Worm (Caenorhabditis elegans): ENCODE data around the gene clec-21.

DNA sequence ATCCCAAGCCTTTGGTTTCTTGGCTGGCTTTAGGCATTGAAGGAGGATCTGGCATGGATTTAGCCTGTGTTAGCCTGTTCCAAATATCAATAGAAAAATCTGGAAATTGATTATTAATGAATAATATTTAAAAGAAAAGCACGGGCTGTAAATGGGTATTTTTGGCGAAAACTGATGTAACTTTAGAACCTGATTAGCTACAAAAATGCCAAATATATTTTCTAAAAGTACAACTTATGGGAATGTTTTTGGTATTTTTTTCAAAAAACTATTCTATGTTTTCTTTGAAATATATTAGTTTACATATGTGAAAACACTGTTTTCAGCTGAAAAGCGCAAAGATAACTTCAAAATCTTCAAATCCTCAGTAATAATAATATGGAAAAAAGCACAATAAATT, 16.6 kb upstream of the clec-21 start, which contains the start of gene bath-26:
- TF ChIP-seq npax-4 (tag; optimal IDR thresholded peaks at IDR 0.05): no peak
- no peak for TF ChIP-seq pax-1 (tag; optimal IDR thresholded peaks at IDR 0.05)
- no peak for TF ChIP-seq ama-1 (optimal IDR thresholded peaks at IDR 0.05)

All from whole organism, late embryonic.